Fruit fly (Drosophila melanogaster) whole organism, embryonic: ENCODE results near the gene CG43814.

ENCODE experiments used
- Aef1 ChIP-seq: fragments of 200-800 bp; sonication (Bioruptor generic); IDR thresholded peaks from 3 replicates; pipeline ENCODE4 v1.3.6; 2022; ENCODE audit warnings: missing biosample characterization, missing genetic modification characterization
- CG11456 ChIP-seq: fragments of 200-800 bp; sonication (Bioruptor generic); IDR thresholded peaks from 3 replicates; pipeline ENCODE4 v1.3.6; 2022; ENCODE audit warnings: missing biosample characterization, missing genetic modification characterization
- CG11696 ChIP-seq: fragments of 200-800 bp; sonication (Bioruptor generic); IDR thresholded peaks from 2 replicates; pipeline ENCODE4 v1.3.6; 2022; ENCODE audit warnings: missing biosample characterization, missing genetic modification characterization
- CG12155 ChIP-seq: fragments of 200-800 bp; sonication (Bioruptor generic); optimal IDR thresholded peaks from 3 replicates; lab custom pipeline; 2016; ENCODE audit warnings: missing biosample characterization, missing genetic modification characterization
- CG12299 ChIP-seq: fragments of 200-800 bp; sonication (Bioruptor generic); optimal IDR thresholded peaks from 2 replicates; lab custom pipeline; 2018; ENCODE audit warnings: missing biosample characterization, mild to moderate bottlenecking, missing genetic modification characterization
- CG12659 ChIP-seq: fragments of 200-800 bp; sonication (Bioruptor generic); optimal IDR thresholded peaks from 3 replicates; lab custom pipeline; 2017; ENCODE audit warnings: mild to moderate bottlenecking, missing biosample characterization, missing genetic modification reagents, missing genetic modification characterization
- CG1529 ChIP-seq: fragments of 200-800 bp; sonication (Bioruptor generic); optimal IDR thresholded peaks from 3 replicates; lab custom pipeline; 2018; ENCODE audit warnings: missing biosample characterization, missing genetic modification characterization
- CG1832 ChIP-seq: fragments of 200-800 bp; sonication (Bioruptor generic); optimal IDR thresholded peaks from 2 replicates; lab custom pipeline; 2017; ENCODE audit warnings: missing biosample characterization, mild to moderate bottlenecking, missing genetic modification characterization, inconsistent platforms
- CG2202 ChIP-seq: fragments of 200-800 bp; sonication (Bioruptor generic); optimal IDR thresholded peaks from 2 replicates; lab custom pipeline; 2018; ENCODE audit warnings: missing biosample characterization, mild to moderate bottlenecking, missing genetic modification characterization
- CG2889 ChIP-seq: fragments of 200-800 bp; sonication (Bioruptor generic); IDR thresholded peaks from 3 replicates; pipeline ENCODE4 v1.3.6; 2022; ENCODE audit warnings: missing biosample characterization, missing genetic modification characterization
- CG31224 ChIP-seq: fragments of 200-800 bp; sonication (Bioruptor generic); IDR thresholded peaks from 2 replicates; pipeline ENCODE4 v1.3.6; 2022; ENCODE audit warnings: missing biosample characterization, missing genetic modification characterization
- CG33213 ChIP-seq: fragments of 200-800 bp; sonication (Bioruptor generic); optimal IDR thresholded peaks from 3 replicates; lab custom pipeline; 2016; ENCODE audit warnings: missing biosample characterization, missing genetic modification characterization
- CG3407 ChIP-seq: fragments of 200-800 bp; sonication (Bioruptor generic); optimal IDR thresholded peaks from 2 replicates; lab custom pipeline; 2018; ENCODE audit warnings: missing biosample characterization, mild to moderate bottlenecking, missing genetic modification characterization
- CG3847 ChIP-seq: fragments of 200-800 bp; sonication (Bioruptor generic); IDR thresholded peaks from 2 replicates; pipeline ENCODE4 v1.3.6; 2022; ENCODE audit warnings: missing biosample characterization, missing genetic modification characterization
- CG4707 ChIP-seq: fragments of 200-800 bp; sonication (Bioruptor generic); optimal IDR thresholded peaks from 2 replicates; lab custom pipeline; 2018; ENCODE audit warnings: missing biosample characterization, mild to moderate bottlenecking, missing genetic modification characterization, moderate library complexity
- CG4820 ChIP-seq: fragments of 200-800 bp; sonication (Bioruptor generic); optimal IDR thresholded peaks from 3 replicates; lab custom pipeline; 2016; ENCODE audit warnings: missing biosample characterization, missing genetic modification characterization
- CG4854 ChIP-seq: fragments of 200-800 bp; sonication (Bioruptor generic); optimal IDR thresholded peaks from 2 replicates; lab custom pipeline; 2016; ENCODE audit warnings: missing biosample characterization, missing genetic modification characterization, inconsistent platforms
- CG7745 ChIP-seq: fragments of 200-800 bp; sonication (Bioruptor generic); optimal IDR thresholded peaks from 2 replicates; lab custom pipeline; 2018; ENCODE audit warnings: missing biosample characterization, mild to moderate bottlenecking, missing genetic modification characterization, moderate library complexity
- CG7987 ChIP-seq: fragments of 200-800 bp; sonication (Bioruptor generic); optimal IDR thresholded peaks from 2 replicates; lab custom pipeline; 2018; ENCODE audit warnings: missing biosample characterization, mild to moderate bottlenecking, missing genetic modification characterization, moderate library complexity
- CG9817 ChIP-seq: fragments of 200-800 bp; sonication (Bioruptor generic); optimal IDR thresholded peaks from 2 replicates; lab custom pipeline; 2018; ENCODE audit warnings: missing biosample characterization, mild to moderate bottlenecking, missing genetic modification characterization, moderate library complexity
- CG9876 ChIP-seq: fragments of 200-800 bp; sonication (Bioruptor generic); optimal IDR thresholded peaks from 2 replicates; lab custom pipeline; 2016; ENCODE audit warnings: missing biosample characterization, missing genetic modification characterization
- Dref ChIP-seq: fragments of 200-800 bp; sonication (Bioruptor generic); IDR thresholded peaks from 2 replicates; pipeline ENCODE4 v1.3.6; 2022; ENCODE audit warnings: missing biosample characterization, missing genetic modification characterization
- Fer2 ChIP-seq: fragments of 200-800 bp; sonication (Bioruptor generic); optimal IDR thresholded peaks from 2 replicates; lab custom pipeline; 2018; ENCODE audit warnings: missing biosample characterization, mild to moderate bottlenecking, missing genetic modification characterization, moderate library complexity
- Fer3 ChIP-seq: fragments of 200-800 bp; sonication (Bioruptor generic); optimal IDR thresholded peaks from 2 replicates; lab custom pipeline; 2018; ENCODE audit warnings: missing biosample characterization, mild to moderate bottlenecking, missing genetic modification characterization, moderate library complexity
- Hr39 ChIP-seq: fragments of >200 bp; optimal IDR thresholded peaks from 2 replicates; lab custom pipeline; 2017
- Lim3 ChIP-seq: fragments of 200-800 bp; sonication (Bioruptor generic); IDR thresholded peaks from 2 replicates; pipeline ENCODE4 v1.3.6; 2022; ENCODE audit warnings: missing biosample characterization, missing genetic modification characterization
- Myb ChIP-seq: fragments of 200-800 bp; sonication (Bioruptor generic); optimal IDR thresholded peaks from 2 replicates; lab custom pipeline; 2016; ENCODE audit warnings: missing biosample characterization, missing genetic modification characterization
- Ptx1 ChIP-seq: fragments of 200-800 bp; sonication (Bioruptor generic); IDR thresholded peaks from 2 replicates; pipeline ENCODE4 v1.3.6; 2022; ENCODE audit warnings: missing biosample characterization, missing genetic modification characterization
- Side ChIP-seq: fragments of 200-800 bp; sonication (Bioruptor generic); optimal IDR thresholded peaks from 2 replicates; lab custom pipeline; 2016; ENCODE audit warnings: missing biosample characterization, missing genetic modification characterization
- Sox102F ChIP-seq: fragments of 200-800 bp; sonication (Bioruptor generic); optimal IDR thresholded peaks from 2 replicates; lab custom pipeline; 2018; ENCODE audit warnings: missing biosample characterization, mild to moderate bottlenecking, missing genetic modification characterization, moderate library complexity
- caup ChIP-seq: fragments of 200-800 bp; sonication (Bioruptor generic); optimal IDR thresholded peaks from 3 replicates; lab custom pipeline; 2017; ENCODE audit warnings: missing biosample characterization, mild to moderate bottlenecking, missing genetic modification characterization, moderate library complexity; ENCODE audit not compliant: severe bottlenecking
- dati ChIP-seq: fragments of 200-800 bp; sonication (Bioruptor generic); IDR thresholded peaks from 2 replicates; pipeline ENCODE4 v1.3.6; 2022; ENCODE audit warnings: missing biosample characterization, missing genetic modification characterization
- disco-r ChIP-seq: fragments of 200-800 bp; sonication (Bioruptor generic); optimal IDR thresholded peaks from 2 replicates; lab custom pipeline; 2016; ENCODE audit warnings: missing biosample characterization, missing genetic modification characterization
- fd102C ChIP-seq: fragments of 200-800 bp; sonication (Bioruptor generic); optimal IDR thresholded peaks from 2 replicates; lab custom pipeline; 2018; ENCODE audit warnings: missing biosample characterization, mild to moderate bottlenecking, missing genetic modification characterization, moderate library complexity
- gce ChIP-seq: fragments of 200-800 bp; sonication (Bioruptor generic); IDR thresholded peaks from 3 replicates; pipeline ENCODE4 v1.3.6; 2022; ENCODE audit warnings: missing biosample characterization, missing genetic modification characterization
- gcm ChIP-seq: fragments of 200-800 bp; sonication (Bioruptor generic); optimal IDR thresholded peaks from 2 replicates; lab custom pipeline; 2019; ENCODE audit warnings: missing biosample characterization, mild to moderate bottlenecking, missing genetic modification characterization, moderate library complexity
- gem ChIP-seq: fragments of 200-800 bp; sonication (Bioruptor generic); optimal IDR thresholded peaks from 2 replicates; lab custom pipeline; 2019; ENCODE audit warnings: missing biosample characterization, mild to moderate bottlenecking, missing genetic modification characterization, moderate library complexity
- gfzf ChIP-seq: fragments of 200-800 bp; sonication (Bioruptor generic); optimal IDR thresholded peaks from 2 replicates; lab custom pipeline; 2016; ENCODE audit warnings: missing biosample characterization, mild to moderate bottlenecking, missing genetic modification characterization, moderate library complexity
- knrl ChIP-seq: fragments of 200-800 bp; sonication (Bioruptor generic); IDR thresholded peaks from 3 replicates; pipeline ENCODE4 v1.3.6; 2022; ENCODE audit warnings: missing biosample characterization, missing genetic modification characterization; ENCODE audit not compliant: partially characterized antibody
- lab ChIP-seq: fragments of 200-800 bp; sonication (Bioruptor generic); optimal IDR thresholded peaks from 3 replicates; lab custom pipeline; 2017; ENCODE audit warnings: missing biosample characterization, missing genetic modification characterization, mild to moderate bottlenecking, moderate library complexity, missing genetic modification reagents
- nerfin-1 ChIP-seq: fragments of 200-800 bp; sonication (Bioruptor generic); optimal IDR thresholded peaks from 3 replicates; lab custom pipeline; 2019; ENCODE audit warnings: missing biosample characterization, mild to moderate bottlenecking, missing genetic modification characterization, moderate library complexity
- onecut ChIP-seq: fragments of 200-800 bp; sonication (Bioruptor generic); IDR thresholded peaks from 2 replicates; pipeline ENCODE4 v1.3.6; 2022; ENCODE audit warnings: missing biosample characterization, missing genetic modification characterization
- pan ChIP-seq, 4 experiments: fragments of >200 bp in 3 of 4; fragments of 200-800 bp in 1 of 4; sonication (Bioruptor generic) in 1 of 4; optimal IDR thresholded peaks in 3 of 4; IDR thresholded peaks in 1 of 4; 2 replicates each; pipeline versions ENCODE4 v1.3.6 to Lab custom; 2017 to 2022; ENCODE audit warnings: missing biosample characterization in 2 of 4, missing genetic modification characterization in 2 of 4, mixed read lengths in 1 of 4
- prd ChIP-seq, 3 experiments: fragments of >200 bp in 2 of 3; fragments of 200-800 bp in 1 of 3; sonication (Bioruptor generic) in 1 of 3; optimal IDR thresholded peaks in 2 of 3; IDR thresholded peaks in 1 of 3; 2 replicates in 2 of 3; 3 replicates in 1 of 3; pipeline versions ENCODE4 v1.3.6 to Lab custom; 2017 to 2022; ENCODE audit warnings: missing biosample characterization in 1 of 3, missing genetic modification characterization in 1 of 3
- pzg ChIP-seq: fragments of 200-800 bp; sonication (Bioruptor generic); optimal IDR thresholded peaks from 3 replicates; lab custom pipeline; 2018; ENCODE audit warnings: missing biosample characterization, mild to moderate bottlenecking, missing genetic modification characterization, moderate library complexity
- schlank ChIP-seq: fragments of 200-800 bp; sonication (Bioruptor generic); optimal IDR thresholded peaks from 2 replicates; lab custom pipeline; 2018; ENCODE audit warnings: missing biosample characterization, mild to moderate bottlenecking, missing genetic modification characterization
- scrt ChIP-seq: fragments of 200-800 bp; sonication (Bioruptor generic); optimal IDR thresholded peaks from 2 replicates; lab custom pipeline; 2018; ENCODE audit warnings: missing biosample characterization, mild to moderate bottlenecking, missing genetic modification characterization, moderate library complexity
- seq ChIP-seq: fragments of 200-800 bp; sonication (Bioruptor generic); IDR thresholded peaks from 2 replicates; pipeline ENCODE4 v1.3.6; 2022; ENCODE audit warnings: missing biosample characterization, missing genetic modification characterization
- trh ChIP-seq: fragments of 200-800 bp; sonication (Bioruptor generic); optimal IDR thresholded peaks from 2 replicates; lab custom pipeline; 2016; ENCODE audit warnings: missing biosample characterization, missing genetic modification characterization
- zfh1 ChIP-seq: fragments of 200-800 bp; sonication (Bioruptor generic); IDR thresholded peaks from 3 replicates; pipeline ENCODE4 v1.3.6; 2022; ENCODE audit warnings: missing biosample characterization, missing genetic modification characterization

Gene CG43814

DNA sequence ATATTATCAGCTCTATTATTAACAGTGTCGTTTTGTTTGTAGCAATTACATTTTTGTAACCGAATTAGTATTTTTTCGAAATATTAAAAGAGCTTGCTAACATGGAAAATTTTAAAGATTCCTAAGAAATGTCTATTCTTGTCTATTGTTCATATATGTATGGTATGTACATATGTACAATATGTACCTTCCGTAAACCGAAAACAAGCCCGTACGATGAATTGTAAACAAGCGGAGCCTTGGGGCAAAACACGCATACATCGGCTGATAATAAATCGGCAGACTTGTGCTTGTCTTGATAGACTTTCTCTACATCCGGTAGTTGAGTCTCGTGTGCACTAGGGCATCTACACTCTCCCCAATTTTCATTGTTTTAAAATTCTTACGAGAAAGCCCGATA, 17.7 kb upstream of the CG43814 start (continued):
- peak; percentile 91 for TF ChIP-seq CG7987
- TF ChIP-seq CG9817 (tag; lab: Kevin White, UChicago) = peak; percentile 9
- TF ChIP-seq dati (GFP tag; lab: Robert Waterston, UW) = no peak
- no peak for TF ChIP-seq prd (optimal IDR thresholded peaks at IDR 0.05; lab: Kevin White, UChicago)
- no peak for TF ChIP-seq prd (GFP tag; IDR thresholded peaks at IDR 0.05; lab: Robert Waterston, UW)
- TF ChIP-seq onecut (GFP tag; lab: Robert Waterston, UW) = peak; percentile 68
- no peak for TF ChIP-seq Hr39
- TF ChIP-seq pzg (GFP tag; lab: Kevin White, UChicago) = no peak
- no peak for TF ChIP-seq knrl
- TF ChIP-seq zfh1 (GFP tag; lab: Robert Waterston, UW) = peak; percentile 72; the same call in 2 of the 3 replicates
- peak; percentile 66 for TF ChIP-seq CG1529 (GFP tag; lab: Kevin White, UChicago)
- TF ChIP-seq CG12155 (GFP tag; lab: Kevin White, UChicago) = no peak
- peak; percentile 49; the same call in 1 of the 3 replicates for TF ChIP-seq gce (GFP tag; lab: Robert Waterston, UW)
- no peak for TF ChIP-seq Dref (GFP tag; lab: Robert Waterston, UW)
- no peak for TF ChIP-seq seq (GFP tag; lab: Robert Waterston, UW)
- TF ChIP-seq gem (tag; lab: Kevin White, UChicago) = peak; percentile 43
- no peak for TF ChIP-seq gfzf (GFP tag; lab: Kevin White, UChicago)
- TF ChIP-seq CG3847 (GFP tag; lab: Robert Waterston, UW) = no peak
- no peak for TF ChIP-seq Myb (GFP tag; lab: Kevin White, UChicago)
- peak; percentile 24 for TF ChIP-seq CG4820 (GFP tag; lab: Kevin White, UChicago)
- no peak for TF ChIP-seq CG12299 (tag; lab: Kevin White, UChicago)
- no peak for TF ChIP-seq scrt (GFP tag; lab: Kevin White, UChicago)
- peak; percentile 4 for TF ChIP-seq CG12659 (GFP tag; lab: Kevin White, UChicago)
- no peak for TF ChIP-seq CG11456 (GFP tag; lab: Robert Waterston, UW)
- no peak for TF ChIP-seq CG7745 (tag; lab: Kevin White, UChicago)
- TF ChIP-seq nerfin-1 (tag; lab: Kevin White, UChicago) = peak; percentile 57
- TF ChIP-seq CG3407 (GFP tag; lab: Kevin White, UChicago) = peak; percentile 76
- peak; percentile 39 for TF ChIP-seq Fer2 (tag; lab: Kevin White, UChicago)
- no peak for TF ChIP-seq disco-r (GFP tag; lab: Kevin White, UChicago)
- TF ChIP-seq CG33213 (GFP tag; lab: Kevin White, UChicago) = peak; percentile 60
- 0 out of 2 replicates have a peak, but pooled peaks have one; percentile 14 for TF ChIP-seq CG31224
- no peak for TF ChIP-seq trh (GFP tag; lab: Kevin White, UChicago)
- peak; percentile 50 for TF ChIP-seq caup
- TF ChIP-seq CG9876 (GFP tag; lab: Kevin White, UChicago) = no peak
- no peak for TF ChIP-seq pan (optimal IDR thresholded peaks at IDR 0.05; lab: Kevin White, UChicago)
- TF ChIP-seq pan (GFP tag; optimal IDR thresholded peaks at IDR 0.05 in 1 of 2, IDR thresholded peaks at IDR 0.05 in 1 of 2) = peak in 1 of 2 experiments; percentile 35
- no peak for TF ChIP-seq CG1832 (GFP tag; lab: Kevin White, UChicago)
- no peak for TF ChIP-seq CG2889 (GFP tag; lab: Robert Waterston, UW)
- TF ChIP-seq Side (GFP tag; lab: Kevin White, UChicago) = peak; percentile 45
- TF ChIP-seq Aef1 = no peak
- no peak for TF ChIP-seq schlank (tag; lab: Kevin White, UChicago)
- peak; percentile 17 for TF ChIP-seq Sox102F
- TF ChIP-seq CG4707 (GFP tag; lab: Kevin White, UChicago) = peak; percentile 69
- TF ChIP-seq CG2202 (tag; lab: Kevin White, UChicago) = peak; percentile 65
- TF ChIP-seq CG11696 (GFP tag; lab: Robert Waterston, UW) = no peak
- no peak for TF ChIP-seq Ptx1
- TF ChIP-seq CG4854 = no peak
- TF ChIP-seq gcm (GFP tag; lab: Kevin White, UChicago) = peak; percentile 16
- TF ChIP-seq Lim3 (GFP tag; lab: Robert Waterston, UW) = no peak
- peak; percentile 72 for TF ChIP-seq lab
- peak; percentile 60 for TF ChIP-seq Fer3 (tag; lab: Kevin White, UChicago)
- no peak for TF ChIP-seq fd102C
